Worm (Caenorhabditis elegans) whole organism, late embryonic: ENCODE measurements around the gene fpn-1.2.

Source experiments
- Y22D7AL.16 ChIP-seq: sonication (generic microtip); optimal IDR thresholded peaks from 2 replicates; lab custom pipeline; 2016; ENCODE audit warnings: missing genetic modification characterization, missing compliant biosample characterization
- ceh-22 ChIP-seq: sonication (generic microtip); optimal IDR thresholded peaks from 2 replicates; lab custom pipeline; 2017; ENCODE audit warnings: missing biosample characterization, missing genetic modification characterization
- ceh-31 ChIP-seq: sonication (generic microtip); optimal IDR thresholded peaks from 2 replicates; lab custom pipeline; 2016; ENCODE audit warnings: missing genetic modification characterization, missing compliant biosample characterization
- fax-1 ChIP-seq: sonication (generic microtip); optimal IDR thresholded peaks from 2 replicates; lab custom pipeline; 2016; ENCODE audit warnings: missing genotype, missing genetic modification characterization, missing compliant biosample characterization
- hlh-13 ChIP-seq: fragments of 200-800 bp; sonication (Bioruptor generic); optimal IDR thresholded peaks from 2 replicates; lab custom pipeline; 2018; ENCODE audit warnings: mild to moderate bottlenecking, missing genetic modification characterization, missing compliant biosample characterization
- nhr-11 ChIP-seq: fragments of 150-350 bp; optimal IDR thresholded peaks from 2 replicates; lab custom pipeline; 2014; ENCODE audit warnings: missing biosample characterization, missing genetic modification characterization
- pros-1 ChIP-seq: fragments of 150-350 bp; optimal IDR thresholded peaks from 2 replicates; lab custom pipeline; 2014; ENCODE audit warnings: missing biosample characterization, missing genetic modification reagents, missing genetic modification characterization
- sox-4 ChIP-seq: sonication (generic microtip); optimal IDR thresholded peaks from 2 replicates; lab custom pipeline; 2017; ENCODE audit warnings: mild to moderate bottlenecking, missing genetic modification characterization, inconsistent platforms, missing compliant biosample characterization
- tbx-2 ChIP-seq: sonication (generic microtip); optimal IDR thresholded peaks from 2 replicates; lab custom pipeline; 2016; ENCODE audit warnings: missing genetic modification characterization, missing compliant biosample characterization
- tbx-7 ChIP-seq: sonication (generic microtip); optimal IDR thresholded peaks from 2 replicates; lab custom pipeline; 2016; ENCODE audit warnings: missing genotype, missing genetic modification characterization, missing compliant biosample characterization
- unc-55 ChIP-seq: sonication (generic microtip); optimal IDR thresholded peaks from 2 replicates; lab custom pipeline; 2017; ENCODE audit warnings: missing biosample characterization, missing genetic modification reagents, missing genetic modification characterization

- TF ChIP-seq fax-1 (tag; lab: Kevin White, UChicago) (no peak), nhr-11 (tag; lab: Kevin White, UChicago) (no peak), unc-55 (no peak), sox-4 (tag; lab: Kevin White, UChicago) (no peak), ceh-31 (tag; lab: Kevin White, UChicago) (no peak), pros-1 (tag; lab: Kevin White, UChicago) (no peak), ceh-22 (tag; lab: Kevin White, UChicago) (no peak), Y22D7AL.16 (tag; lab: Kevin White, UChicago) (no peak), hlh-13 (GFP tag; lab: Kevin White, UChicago) (no peak), tbx-7 (tag; lab: Kevin White, UChicago) (no peak), tbx-2 (tag; lab: Kevin White, UChicago) (no peak)
Observed at ce11 chrV:1438832-1439231, 25.7 kb downstream of the fpn-1.2 start, which contains the start of gene R09B5.11.
